Worm (Caenorhabditis elegans) whole organism, L4/young adult: ENCODE data around the gene btb-11.

ENCODE experiments used
- W03F9.2 ChIP-seq: fragments of 150-350 bp; optimal IDR thresholded peaks from 2 replicates; lab custom pipeline; 2014; ENCODE audit warnings: missing biosample characterization, missing genetic modification characterization
- dao-5 ChIP-seq: sonication (generic microtip); optimal IDR thresholded peaks from 2 replicates; lab custom pipeline; 2016; ENCODE audit warnings: missing genotype, missing genetic modification characterization, moderate library complexity, missing compliant biosample characterization
- him-1 ChIP-seq: sonication (generic microtip); optimal IDR thresholded peaks from 2 replicates; lab custom pipeline; 2016; ENCODE audit warnings: missing genotype, missing genetic modification reagents, missing genetic modification characterization, missing compliant biosample characterization

ce11 chrII:1056844-1057243, 32.3 kb upstream of the btb-11 start:
- TF ChIP-seq him-1 (tag; lab: Kevin White, UChicago): no peak
- TF ChIP-seq W03F9.2: no peak
- TF ChIP-seq dao-5: no peak
